Fruit fly (Drosophila melanogaster): ENCODE measurements around the gene sog.

The sog gene

DNA sequence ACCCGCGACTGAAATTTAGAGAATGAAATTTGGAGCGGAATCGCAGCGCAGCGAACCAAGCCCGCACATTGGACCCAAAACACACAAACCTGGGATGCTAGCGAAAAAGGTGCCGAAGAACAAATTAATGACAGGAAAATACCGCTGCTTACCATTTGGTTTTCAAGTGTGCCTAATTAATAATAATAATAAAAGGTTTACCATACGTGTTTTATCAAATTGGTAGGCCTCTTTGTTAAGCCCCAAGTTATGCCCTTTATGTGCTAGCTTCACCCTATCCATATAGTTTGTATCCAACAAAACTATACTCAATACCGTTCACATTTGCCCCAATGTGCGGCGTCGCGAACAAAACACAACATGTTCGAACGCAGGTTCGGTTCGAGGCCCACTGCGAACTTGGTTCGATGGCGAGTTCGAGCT, 79.0 kb downstream of the sog start, which contains the start of gene Ac13E (continued):
- TF ChIP-seq Drgx (GFP tag; IDR thresholded peaks at IDR 0.05) = peak; percentile 84
- TF ChIP-seq CG6813 (GFP tag; optimal IDR thresholded peaks at IDR 0.05) = peak; percentile 88
- TF ChIP-seq CG2712 (tag; optimal IDR thresholded peaks at IDR 0.05) = peak; percentile 93
- TF ChIP-seq Dip3 (GFP tag; optimal IDR thresholded peaks at IDR 0.05) = peak; percentile 80
- TF ChIP-seq Hmx (GFP tag; optimal IDR thresholded peaks at IDR 0.05) = peak; percentile 60
- no peak for TF ChIP-seq zen2 (GFP tag; IDR thresholded peaks at IDR 0.05; ENCODE audit: partially characterized antibody)
- TF ChIP-seq stwl (tag; optimal IDR thresholded peaks at IDR 0.05) = no peak
- TF ChIP-seq bbx (GFP tag; IDR thresholded peaks at IDR 0.05; ENCODE audit: partially characterized antibody) = peak; percentile 15; the same call in 1 of the 2 replicates
- peak; percentile 81 for TF ChIP-seq CG15514 (GFP tag; optimal IDR thresholded peaks at IDR 0.05)
- peak; percentile 88 for TF ChIP-seq bcd (GFP tag; optimal IDR thresholded peaks at IDR 0.05)
- peak; percentile 92 for TF ChIP-seq nau (GFP tag; optimal IDR thresholded peaks at IDR 0.05)
- no peak for TF ChIP-seq h (optimal IDR thresholded peaks at IDR 0.05)
- peak; percentile 91 for TF ChIP-seq dysf (GFP tag; IDR thresholded peaks at IDR 0.05)
- peak; percentile 88 for TF ChIP-seq croc (GFP tag; conservative IDR thresholded peaks at IDR 0.05)
- TF ChIP-seq br (optimal IDR thresholded peaks at IDR 0.05) = no peak
- TF ChIP-seq zf30C (GFP tag; optimal IDR thresholded peaks at IDR 0.05) = no peak
- peak; percentile 75 for TF ChIP-seq Dad (GFP tag; optimal IDR thresholded peaks at IDR 0.05)
- TF ChIP-seq CG10959 (GFP tag; IDR thresholded peaks at IDR 0.05) = peak; percentile 76
- TF ChIP-seq ci (GFP tag; IDR thresholded peaks at IDR 0.05) = peak; percentile 86
- TF ChIP-seq CHES-1-like (GFP tag; optimal IDR thresholded peaks at IDR 0.05) = peak; percentile 74
- TF ChIP-seq H2.0 (GFP tag; IDR thresholded peaks at IDR 0.05) = peak; percentile 82
- peak; percentile 71 for TF ChIP-seq ac (GFP tag; optimal IDR thresholded peaks at IDR 0.05)
- no peak for TF ChIP-seq MESR4 (GFP tag; optimal IDR thresholded peaks at IDR 0.05)
- TF ChIP-seq onecut (GFP tag; IDR thresholded peaks at IDR 0.05) = peak; percentile 80
- peak; percentile 82 for TF ChIP-seq CG18764 (GFP tag; optimal IDR thresholded peaks at IDR 0.05)
- TF ChIP-seq CG11085 (GFP tag; IDR thresholded peaks at IDR 0.05) = peak; percentile 64; the same call in 1 of the 2 replicates
- TF ChIP-seq schlank (tag; optimal IDR thresholded peaks at IDR 0.05) = peak; percentile 76
- TF ChIP-seq YL-1 (GFP tag; optimal IDR thresholded peaks at IDR 0.05) = peak; percentile 64
- peak; percentile 100 for TF ChIP-seq CG5180 (GFP tag; optimal IDR thresholded peaks at IDR 0.05)
- TF ChIP-seq row (GFP tag; IDR thresholded peaks at IDR 0.05) = peak; percentile 98
- TF ChIP-seq gsb (GFP tag; IDR thresholded peaks at IDR 0.05) = peak; percentile 82
- peak; percentile 67 for TF ChIP-seq ssp (GFP tag; IDR thresholded peaks at IDR 0.05)
- peak; percentile 59 for TF ChIP-seq CG1024 (GFP tag; IDR thresholded peaks at IDR 0.05)
- peak; percentile 71 for TF ChIP-seq CG18011 (GFP tag; optimal IDR thresholded peaks at IDR 0.05)
- peak; percentile 83 for TF ChIP-seq CG11093 (GFP tag; IDR thresholded peaks at IDR 0.05)
- TF ChIP-seq p53 (GFP tag; optimal IDR thresholded peaks at IDR 0.05) = peak; percentile 20
- TF ChIP-seq sr (GFP tag; IDR thresholded peaks at IDR 0.05) = no peak; the same call in 2 of the 3 replicates
- peak; percentile 94 for TF ChIP-seq Hmr (GFP tag; optimal IDR thresholded peaks at IDR 0.05)
- TF ChIP-seq CG3281 (GFP tag; optimal IDR thresholded peaks at IDR 0.05) = peak; percentile 93
- TF ChIP-seq CG12236 (GFP tag; optimal IDR thresholded peaks at IDR 0.05) = peak; percentile 57
- TF ChIP-seq gro (GFP tag; optimal IDR thresholded peaks at IDR 0.05) = peak; percentile 83
- peak; percentile 90 for TF ChIP-seq Dbx (GFP tag; IDR thresholded peaks at IDR 0.05)
- peak; percentile 68 for TF ChIP-seq CG6654 (GFP tag; optimal IDR thresholded peaks at IDR 0.05)
- TF ChIP-seq gt (GFP tag; IDR thresholded peaks at IDR 0.05) = 0 out of 2 replicates have a peak, but pooled peaks have one; percentile 30
- no peak for TF ChIP-seq CG2199 (GFP tag; IDR thresholded peaks at IDR 0.05)
- peak; percentile 56 to 85 for TF ChIP-seq chif (GFP tag; optimal IDR thresholded peaks at IDR 0.05)
- peak; percentile 93 for TF ChIP-seq CG2678 (tag; optimal IDR thresholded peaks at IDR 0.05)
- peak; percentile 92 for TF ChIP-seq gsb-n (tag; optimal IDR thresholded peaks at IDR 0.05)
- TF ChIP-seq CG3407 (GFP tag; optimal IDR thresholded peaks at IDR 0.05) = peak; percentile 83
- peak; percentile 73 for TF ChIP-seq CG1647 (GFP tag; optimal IDR thresholded peaks at IDR 0.05)
- no peak for TF ChIP-seq lov (optimal IDR thresholded peaks at IDR 0.05)
- 0 out of 3 replicates have a peak, but pooled peaks have one; percentile 29 for TF ChIP-seq lov (GFP tag; IDR thresholded peaks at IDR 0.05)
